Worm (Caenorhabditis elegans): ENCODE measurements around the gene kel-1.

ce11 chrII:11680220-11680619 is 8.5 kb upstream of the kel-1 start:
- no peak for TF ChIP-seq him-1 (tag; optimal IDR thresholded peaks at IDR 0.05)
- no peak for TF ChIP-seq W03F9.2 (tag; optimal IDR thresholded peaks at IDR 0.05)
- no peak for TF ChIP-seq dao-5 (tag; optimal IDR thresholded peaks at IDR 0.05)
